Worm (Caenorhabditis elegans): Measurements from ENCODE around the gene nas-29.
A peak's percentile ranks its signal among the peaks of the same experiment; 100 is the strongest.

Gene nas-29

DNA sequence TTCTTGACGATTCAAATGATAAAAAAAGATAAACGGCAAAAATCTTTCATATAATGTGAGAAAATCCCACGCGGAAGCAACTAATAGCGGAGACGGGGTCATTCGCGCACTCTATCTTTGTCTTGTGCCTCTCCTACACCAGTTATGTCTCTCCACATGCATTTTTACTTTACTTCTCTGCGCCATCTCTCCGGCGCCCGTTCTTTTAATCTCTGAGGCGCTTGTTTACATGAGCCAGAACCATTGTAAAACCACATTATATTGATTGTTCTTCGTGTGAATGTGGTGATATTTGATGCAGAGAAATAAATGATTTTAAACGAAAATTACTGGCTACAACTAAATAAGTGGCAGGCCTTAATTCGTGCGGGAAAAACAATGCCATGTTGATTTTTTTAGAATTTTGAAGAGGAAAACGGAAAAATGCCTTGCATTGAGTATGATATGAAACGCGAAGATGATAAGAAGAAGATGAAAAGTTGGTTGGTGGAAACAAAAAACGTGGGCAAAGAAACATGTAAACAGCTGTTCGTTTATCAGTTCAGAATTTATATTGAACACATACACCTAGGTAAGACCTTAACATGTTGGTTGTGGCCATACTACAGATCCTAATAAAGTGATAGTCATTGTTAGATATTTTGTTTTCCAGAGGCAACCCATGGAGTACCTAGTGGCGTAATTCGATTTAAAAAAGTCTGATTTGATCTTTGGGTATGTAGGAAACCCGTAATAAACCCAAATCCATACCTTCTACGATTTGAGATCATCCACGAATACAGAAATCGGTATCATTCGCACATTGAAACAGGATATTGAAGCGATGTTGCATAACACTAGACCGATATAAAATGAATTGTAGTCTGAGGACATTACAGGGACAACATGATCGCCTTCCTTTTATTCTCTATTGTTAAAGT, 49.2 kb downstream of the nas-29 start, which contains the start of gene C04G6.2:
TSS of gene C04G6.2 (plus strand) at position 870 of the 920 bp plus-strand sequence.
- TF ChIP-seq pha-4 (tag; optimal IDR thresholded peaks at IDR 0.05) (peak; percentile 96), nhr-237 (tag; optimal IDR thresholded peaks at IDR 0.05) (peak; percentile 69), sptf-1 (tag; optimal IDR thresholded peaks at IDR 0.05) (peak; percentile 14), unc-120 (tag; optimal IDR thresholded peaks at IDR 0.05; ENCODE audit: poor library complexity, severe bottlenecking) (peak; percentile 26), ces-1 (GFP tag; optimal IDR thresholded peaks at IDR 0.05) (peak; percentile 49), mls-2 (tag; optimal IDR thresholded peaks at IDR 0.05) (peak; percentile 43), ham-2 (GFP tag; optimal IDR thresholded peaks at IDR 0.05) (peak; percentile 76), M03D4.4 (tag; optimal IDR thresholded peaks at IDR 0.05) (peak; percentile 16), ztf-11 (tag; optimal IDR thresholded peaks at IDR 0.05) (no peak), mep-1 (tag; optimal IDR thresholded peaks at IDR 0.05) (peak; percentile 45), nhr-28 (tag; optimal IDR thresholded peaks at IDR 0.05) (no peak), nhr-2 (tag; optimal IDR thresholded peaks at IDR 0.05) (no peak)

ce11 chrII:5091640-5092243, 50.1 kb downstream of the nas-29 start, which contains the start of gene pld-1:
pld-1 (minus strand) TSS chrII:5091690.
- no peak for TF ChIP-seq nhr-28 (tag; optimal IDR thresholded peaks at IDR 0.05)
- TF ChIP-seq snpc-4 (tag; optimal IDR thresholded peaks at IDR 0.05) = no peak
- TF ChIP-seq drap-1 (GFP tag; optimal IDR thresholded peaks at IDR 0.05) = no peak
- no peak for TF ChIP-seq lin-13 (tag; optimal IDR thresholded peaks at IDR 0.05)
- no peak for TF ChIP-seq mep-1 (tag; optimal IDR thresholded peaks at IDR 0.05)
- TF ChIP-seq mab-5 (tag; optimal IDR thresholded peaks at IDR 0.05) = no peak
- no peak for TF ChIP-seq tbx-8 (GFP tag; optimal IDR thresholded peaks at IDR 0.05)
- TF ChIP-seq ceh-43 (GFP tag; optimal IDR thresholded peaks at IDR 0.05) = no peak
- no peak for TF ChIP-seq sem-2 (GFP tag; optimal IDR thresholded peaks at IDR 0.05)
- TF ChIP-seq hlh-1 (tag; optimal IDR thresholded peaks at IDR 0.05) = no peak

Measured in whole organism, mixed stage, embryonic.